Fruit fly (Drosophila melanogaster): Measurements from ENCODE around the gene pira.

DNA sequence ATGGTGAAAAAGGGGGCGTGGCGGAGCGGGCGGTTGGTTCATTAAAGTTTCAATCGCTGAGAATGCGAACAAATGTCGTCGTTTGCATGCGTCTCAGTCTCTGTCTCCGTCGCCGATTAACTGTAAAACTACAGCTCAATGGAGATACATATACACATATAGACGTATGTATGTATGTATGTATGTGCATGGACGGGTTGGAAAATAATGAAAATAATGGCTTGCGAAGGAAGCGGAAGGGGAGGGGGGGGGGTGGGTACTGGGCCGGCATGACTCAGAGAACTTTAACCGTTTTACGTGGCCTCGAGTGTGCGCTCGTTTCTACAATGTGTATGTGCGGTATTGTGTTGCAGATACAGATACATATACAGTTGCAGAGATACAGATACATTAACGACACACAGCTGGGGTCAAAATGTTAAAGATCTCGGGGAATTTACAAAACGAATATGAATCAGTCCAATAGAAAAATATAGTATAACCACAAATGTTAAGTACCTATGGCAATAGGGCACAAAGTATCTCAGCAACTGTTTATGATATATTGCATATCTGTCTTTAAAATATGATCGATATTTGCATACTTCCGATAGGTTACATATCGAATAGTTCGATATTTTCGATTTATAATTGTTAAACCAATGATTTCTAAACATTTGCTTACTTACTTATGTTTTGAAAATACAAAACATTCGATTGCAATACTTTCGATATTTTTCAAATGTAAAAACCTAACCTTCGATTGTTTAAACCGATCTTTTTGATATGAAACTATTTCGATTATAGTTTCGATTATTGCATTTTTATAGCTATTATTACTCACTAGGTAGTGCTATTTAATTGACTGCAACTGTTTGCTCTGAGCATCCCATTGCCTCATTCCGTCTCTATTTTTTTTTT, 38.9 kb downstream of the pira start:
- TF ChIP-seq psq (optimal IDR thresholded peaks at IDR 0.05) (no peak), Myc (optimal IDR thresholded peaks at IDR 0.05) (no peak)

Data from Kc167 (cell line).